Worm (Caenorhabditis elegans): ENCODE measurements around the gene R09E12.9.
"Not testable (repeated sequence)": the region's sequence is repeated elsewhere in the genome, so short reads cannot be mapped to it uniquely, and the experiment has no call there.

R09E12.9 gene

ce11 chrV:808260-808659 is 30.9 kb downstream of the R09E12.9 start:
- TF ChIP-seq dao-5 (tag; optimal IDR thresholded peaks at IDR 0.05) (no peak), W03F9.2 (tag; optimal IDR thresholded peaks at IDR 0.05) (no peak), him-1 (tag; optimal IDR thresholded peaks at IDR 0.05) (no peak)

ce11 chrV:810281-810862 is 33.0 kb downstream of the R09E12.9 start, which contains the start of gene R13D11.4:
Gene R13D11.4 (plus strand): TSS chrV:810812.
- TF ChIP-seq W03F9.2 (tag; optimal IDR thresholded peaks at IDR 0.05) (no peak), him-1 (tag; optimal IDR thresholded peaks at IDR 0.05) (no peak), dao-5 (tag; optimal IDR thresholded peaks at IDR 0.05) (no peak)

DNA sequence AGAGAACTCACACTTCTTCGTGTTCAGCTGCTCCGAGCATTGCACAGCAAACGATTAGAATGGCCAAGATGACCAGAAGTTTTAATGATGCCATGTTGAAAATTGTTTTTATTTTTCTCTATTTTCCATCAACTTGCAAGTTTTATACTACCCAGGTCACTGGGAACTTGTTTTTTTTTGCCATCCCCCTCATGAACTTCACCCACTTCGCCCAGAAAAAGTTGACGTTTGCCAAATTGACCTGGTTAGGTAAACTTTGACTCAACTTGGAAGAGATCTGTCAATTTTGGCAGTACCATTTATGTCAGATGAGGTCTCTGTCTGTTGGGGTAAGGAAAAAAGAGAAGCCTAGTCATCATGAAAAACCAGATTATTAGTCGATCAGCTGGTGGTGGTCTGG is 35.7 kb downstream of the R09E12.9 start, which contains the start of gene R13D11.10:
TSS of gene R13D11.10 (minus strand) at position 101 of the 400 bp plus-strand sequence.
- TF ChIP-seq dao-5 (tag; optimal IDR thresholded peaks at IDR 0.05) (no peak), W03F9.2 (tag; optimal IDR thresholded peaks at IDR 0.05) (no peak), him-1 (tag; optimal IDR thresholded peaks at IDR 0.05) (no peak)

DNA sequence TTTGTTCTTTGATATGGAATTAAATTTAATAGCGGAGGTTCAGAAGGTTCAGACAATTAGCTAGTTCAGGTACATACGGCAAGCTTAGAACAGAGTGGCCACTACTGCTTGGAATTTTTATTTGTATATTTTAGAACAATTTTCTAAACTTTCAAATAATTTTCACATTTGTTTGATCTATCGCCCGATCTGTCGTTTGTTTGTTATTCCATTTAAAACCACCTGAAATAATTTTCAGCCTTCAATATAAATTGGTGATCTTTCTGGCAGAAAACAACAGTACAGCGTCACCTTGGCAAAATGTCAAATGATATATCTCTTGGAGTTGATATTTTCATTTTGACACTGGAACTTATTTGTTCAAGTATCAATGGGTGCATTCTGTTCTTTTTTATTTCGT is 37.3 kb downstream of the R09E12.9 start, which contains the start of gene R13D11.3:
TSS of gene R13D11.3 (plus strand) at position 301 of the 400 bp plus-strand sequence.
- TF ChIP-seq dao-5 (tag; optimal IDR thresholded peaks at IDR 0.05) (no peak), W03F9.2 (tag; optimal IDR thresholded peaks at IDR 0.05) (no peak), him-1 (tag; optimal IDR thresholded peaks at IDR 0.05) (no peak)

ce11 chrV:817182-817581 is 39.8 kb downstream of the R09E12.9 start, which contains the start of gene R13D11.1:
Gene R13D11.1 (plus strand): TSS chrV:817482.
- TF ChIP-seq dao-5 (tag; optimal IDR thresholded peaks at IDR 0.05) (no peak), him-1 (tag; optimal IDR thresholded peaks at IDR 0.05) (no peak), W03F9.2 (tag; optimal IDR thresholded peaks at IDR 0.05) (no peak)

DNA sequence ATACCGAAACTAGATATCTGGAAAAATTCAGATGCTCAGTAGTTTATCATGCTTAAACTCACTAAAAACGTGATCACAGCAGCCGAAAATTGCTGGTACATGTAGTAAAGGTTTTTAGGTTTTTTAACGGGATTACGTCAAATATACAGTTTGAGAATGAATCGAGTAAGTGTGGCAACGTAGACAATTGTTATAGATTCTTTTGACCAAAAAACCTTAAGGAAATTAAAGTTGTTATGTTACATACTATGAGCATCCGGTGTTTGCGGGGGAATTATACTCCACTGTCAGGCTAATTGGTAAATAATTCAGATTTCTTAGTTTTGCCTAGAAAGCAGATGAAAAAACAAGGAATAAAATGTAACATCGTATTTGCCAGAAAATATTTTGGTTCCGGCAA is 43.2 kb downstream of the R09E12.9 start, which contains the start of gene srx-32:
TSS of gene srx-32 (minus strand) at position 101 of the 400 bp plus-strand sequence.
- not testable (repeated sequence) for TF ChIP-seq him-1, W03F9.2, dao-5 (tag; optimal IDR thresholded peaks at IDR 0.05)

ce11 chrV:822922-823321 is 45.5 kb downstream of the R09E12.9 start, which contains the start of gene srx-31:
Gene srx-31 (minus strand): TSS chrV:823022.
- not testable (repeated sequence) for TF ChIP-seq W03F9.2, him-1, dao-5 (tag; optimal IDR thresholded peaks at IDR 0.05)

ce11 chrV:826097-826496 is 48.7 kb downstream of the R09E12.9 start, which contains the start of gene F41H8.2:
Gene F41H8.2 (plus strand): TSS chrV:826397.
- TF ChIP-seq him-1 (tag; optimal IDR thresholded peaks at IDR 0.05) = no peak
- no peak for TF ChIP-seq dao-5 (tag; optimal IDR thresholded peaks at IDR 0.05)
- no peak for TF ChIP-seq W03F9.2 (tag; optimal IDR thresholded peaks at IDR 0.05)

Data from whole organism, L4/young adult.